Fruit fly (Drosophila melanogaster) whole organism, wandering third instar larva: ENCODE measurements around the gene Dlg5.

Source experiments
- Abd-B ChIP-seq: fragments of >200 bp; optimal IDR thresholded peaks from 2 replicates; lab custom pipeline; 2017; ENCODE audit warnings: missing biosample characterization, missing genetic modification characterization
- CG32264 ChIP-seq: fragments of 200-800 bp; sonication (Bioruptor generic); optimal IDR thresholded peaks from 2 replicates; lab custom pipeline; 2016; ENCODE audit warnings: missing biosample characterization, missing genetic modification characterization
- CG9705 ChIP-seq: fragments of 200-800 bp; sonication (Bioruptor generic); optimal IDR thresholded peaks from 2 replicates; lab custom pipeline; 2018; ENCODE audit warnings: missing biosample characterization, mild to moderate bottlenecking, missing genetic modification characterization
- Dfd ChIP-seq: fragments of >200 bp; optimal IDR thresholded peaks from 2 replicates; lab custom pipeline; 2017; ENCODE audit warnings: missing biosample characterization, missing genetic modification characterization
- Dif ChIP-seq: fragments of 200-275, 200-300 bp; sonication (Bioruptor generic); optimal IDR thresholded peaks from 2 replicates; lab custom pipeline; 2018; ENCODE audit warnings: missing biosample characterization, missing genetic modification characterization; ENCODE audit not compliant: partially characterized antibody
- GATAd ChIP-seq: sonication (Bioruptor generic); optimal IDR thresholded peaks from 2 replicates; lab custom pipeline; 2016; ENCODE audit warnings: missing biosample characterization, missing genetic modification characterization
- HLH106 ChIP-seq: fragments of 200-800 bp; optimal IDR thresholded peaks from 3 replicates; lab custom pipeline; 2019; ENCODE audit warnings: missing biosample characterization, mild to moderate bottlenecking, missing genetic modification characterization, moderate library complexity
- Hnf4 ChIP-seq: fragments of 200-800 bp; sonication (Bioruptor generic); optimal IDR thresholded peaks from 2 replicates; lab custom pipeline; 2016; ENCODE audit warnings: missing biosample characterization, mild to moderate bottlenecking, missing genetic modification characterization
- Hr78 ChIP-seq: fragments of >200 bp; optimal IDR thresholded peaks from 2 replicates; lab custom pipeline; 2017; ENCODE audit warnings: missing biosample characterization, missing genetic modification characterization
- Hr83 ChIP-seq: fragments of 200-300 bp; sonication (Bioruptor generic); optimal IDR thresholded peaks from 2 replicates; lab custom pipeline; 2016; ENCODE audit warnings: missing biosample characterization, mild to moderate bottlenecking, missing genetic modification characterization, moderate library complexity; ENCODE audit not compliant: poor library complexity, severe bottlenecking
- Jra ChIP-seq: sonication (Bioruptor generic); optimal IDR thresholded peaks from 2 replicates; lab custom pipeline; 2016; ENCODE audit warnings: missing biosample characterization, missing genetic modification characterization
- OdsH ChIP-seq: fragments of 200-800 bp; sonication (Bioruptor generic); optimal IDR thresholded peaks from 2 replicates; lab custom pipeline; 2016; ENCODE audit warnings: missing biosample characterization, mild to moderate bottlenecking, missing genetic modification characterization
- Rel ChIP-seq, 2 experiments: fragments of 200-800 bp; sonication (Bioruptor generic) in 1 of 2; optimal IDR thresholded peaks; 2 replicates in 1 of 2; 3 replicates in 1 of 2; lab custom pipeline; 2016 to 2019; ENCODE audit warnings: mild to moderate bottlenecking in 2 of 2, missing biosample characterization in 2 of 2, missing genetic modification characterization in 2 of 2, moderate library complexity in 1 of 2
- Sp1 ChIP-seq: fragments of 200-800 bp; sonication (Bioruptor generic); optimal IDR thresholded peaks from 3 replicates; lab custom pipeline; 2019; ENCODE audit warnings: missing biosample characterization, mild to moderate bottlenecking, missing genetic modification characterization, moderate library complexity
- Vsx2 ChIP-seq: fragments of 200-300, 225-300 bp; sonication (Bioruptor generic); optimal IDR thresholded peaks from 2 replicates; lab custom pipeline; 2018; ENCODE audit warnings: missing biosample characterization, missing genetic modification characterization; ENCODE audit not compliant: partially characterized antibody
- br ChIP-seq: fragments of 200-800 bp; sonication (Bioruptor generic); optimal IDR thresholded peaks from 2 replicates; lab custom pipeline; 2016; ENCODE audit warnings: missing biosample characterization, missing genetic modification characterization
- brk ChIP-seq: fragments of 200-800 bp; sonication (Bioruptor generic); optimal IDR thresholded peaks from 2 replicates; lab custom pipeline; 2016; ENCODE audit warnings: missing biosample characterization, mild to moderate bottlenecking, missing genetic modification characterization
- dmrt93B ChIP-seq: fragments of 200-800 bp; sonication (Bioruptor generic); optimal IDR thresholded peaks from 2 replicates; lab custom pipeline; 2018; ENCODE audit warnings: missing biosample characterization, mild to moderate bottlenecking, missing genetic modification characterization
- foxo ChIP-seq, 2 experiments: fragments of 200-800 bp; sonication (Bioruptor generic); optimal IDR thresholded peaks; 2 replicates in 1 of 2; 3 replicates in 1 of 2; lab custom pipeline; 2016 to 2017; ENCODE audit warnings: missing biosample characterization in 2 of 2, missing genetic modification characterization in 2 of 2
- fru ChIP-seq: fragments of 200-800 bp; sonication (Bioruptor generic); optimal IDR thresholded peaks from 3 replicates; lab custom pipeline; 2016; ENCODE audit warnings: missing biosample characterization, mild to moderate bottlenecking, missing genetic modification characterization
- h ChIP-seq: fragments of 200-800 bp; sonication (Bioruptor generic); optimal IDR thresholded peaks from 3 replicates; lab custom pipeline; 2016; ENCODE audit warnings: missing biosample characterization, mild to moderate bottlenecking, missing genetic modification characterization
- jim ChIP-seq: fragments of 175-275, 200-325 bp; sonication (Bioruptor generic); optimal IDR thresholded peaks from 2 replicates; lab custom pipeline; 2016; ENCODE audit warnings: missing biosample characterization, mild to moderate bottlenecking, missing genetic modification characterization
- lola ChIP-seq: fragments of >200 bp; optimal IDR thresholded peaks from 2 replicates; lab custom pipeline; 2017; ENCODE audit warnings: missing biosample characterization, missing genetic modification characterization
- pan ChIP-seq: fragments of >200 bp; optimal IDR thresholded peaks from 2 replicates; lab custom pipeline; 2017
- psq ChIP-seq: fragments of 200-800 bp; sonication (Bioruptor generic); optimal IDR thresholded peaks from 3 replicates; lab custom pipeline; 2017; ENCODE audit warnings: missing biosample characterization, mild to moderate bottlenecking, missing genetic modification characterization, moderate library complexity
- rgr ChIP-seq: fragments of 200-800 bp; sonication (Bioruptor generic); optimal IDR thresholded peaks from 3 replicates; lab custom pipeline; 2016; ENCODE audit warnings: missing biosample characterization, mild to moderate bottlenecking, missing genetic modification characterization
- sv ChIP-seq: fragments of 200-800 bp; sonication (Bioruptor generic); optimal IDR thresholded peaks from 3 replicates; lab custom pipeline; 2016; ENCODE audit warnings: missing biosample characterization, missing genetic modification characterization
- tai ChIP-seq: sonication (Bioruptor generic); optimal IDR thresholded peaks from 2 replicates; lab custom pipeline; 2016; ENCODE audit warnings: missing biosample characterization, missing genetic modification characterization
- usp ChIP-seq: fragments of >200 bp; optimal IDR thresholded peaks from 2 replicates; lab custom pipeline; 2017; ENCODE audit warnings: missing biosample characterization, missing genetic modification characterization
- woc ChIP-seq: sonication (Bioruptor generic); optimal IDR thresholded peaks from 2 replicates; lab custom pipeline; 2016; ENCODE audit warnings: missing biosample characterization, mild to moderate bottlenecking, missing genetic modification characterization

The Dlg5 gene

dm6 chr2L:11528129-11528589 lies 11.3 kb upstream of the Dlg5 start, which contains the start of gene CG31705 (continued):
- TF ChIP-seq pan (lab: Kevin White, UChicago): no peak
- TF ChIP-seq Hnf4: no peak
- peak in 1 of 2 experiments; percentile 52 for TF ChIP-seq foxo (GFP tag; optimal IDR thresholded peaks at IDR 0.05; lab: Kevin White, UChicago)
- no peak for TF ChIP-seq Jra (GFP tag; lab: Kevin White, UChicago)
- no peak for TF ChIP-seq tai
- peak; percentile 49 for TF ChIP-seq OdsH (GFP tag; lab: Kevin White, UChicago)
- no peak for TF ChIP-seq brk (GFP tag; lab: Kevin White, UChicago)
- no peak for TF ChIP-seq CG32264 (GFP tag; lab: Kevin White, UChicago)
- TF ChIP-seq Rel (GFP tag; optimal IDR thresholded peaks at IDR 0.05; lab: Kevin White, UChicago): no peak
- peak; percentile 34 for TF ChIP-seq Rel (tag; optimal IDR thresholded peaks at IDR 0.05; lab: Kevin White, UChicago)
- TF ChIP-seq br (GFP tag; lab: Kevin White, UChicago): peak; percentile 4
- TF ChIP-seq lola (GFP tag; lab: Kevin White, UChicago): no peak
- TF ChIP-seq sv: no peak
- TF ChIP-seq Sp1 (GFP tag; lab: Kevin White, UChicago): peak; percentile 70

dm6 chr2L:11522676-11523075 lies 5.8 kb upstream of the Dlg5 start, which contains the start of gene CG43153:
TSS of gene CG43153 (minus strand) at chr2L:11522776.
- TF ChIP-seq pan (lab: Kevin White, UChicago) (no peak), OdsH (GFP tag; lab: Kevin White, UChicago) (no peak), h (GFP tag; lab: Kevin White, UChicago) (no peak), Dfd (no peak), woc (GFP tag; lab: Kevin White, UChicago) (no peak), rgr (no peak), dmrt93B (GFP tag; lab: Kevin White, UChicago) (no peak), CG9705 (GFP tag; lab: Kevin White, UChicago) (no peak), sv (no peak)

dm6 chr2L:11521185-11521584 lies 4.3 kb upstream of the Dlg5 start, which contains the start of gene CG14930:
TSS of gene CG14930 (minus strand) at chr2L:11521285.
- TF ChIP-seq usp (GFP tag; lab: Kevin White, UChicago) (no peak), HLH106 (no peak), Rel (GFP tag; optimal IDR thresholded peaks at IDR 0.05; lab: Kevin White, UChicago) (no peak), Rel (tag; optimal IDR thresholded peaks at IDR 0.05; lab: Kevin White, UChicago) (no peak), psq (GFP tag; lab: Kevin White, UChicago) (no peak), br (GFP tag; lab: Kevin White, UChicago) (no peak), OdsH (GFP tag; lab: Kevin White, UChicago) (no peak), tai (no peak), foxo (GFP tag; optimal IDR thresholded peaks at IDR 0.05; lab: Kevin White, UChicago) (no peak), jim (GFP tag; lab: Kevin White, UChicago) (no peak), dmrt93B (GFP tag; lab: Kevin White, UChicago) (no peak), brk (GFP tag; lab: Kevin White, UChicago) (no peak), CG32264 (GFP tag; lab: Kevin White, UChicago) (no peak)

dm6 chr2L:11519532-11519931 lies 2.7 kb upstream of the Dlg5 start, which contains the start of gene CG14929:
TSS of gene CG14929 (plus strand) at chr2L:11519832.
- TF ChIP-seq Vsx2 (GFP tag; lab: Kevin White, UChicago) (no peak), tai (no peak), Rel (GFP tag; optimal IDR thresholded peaks at IDR 0.05; lab: Kevin White, UChicago) (no peak), Rel (tag; optimal IDR thresholded peaks at IDR 0.05; lab: Kevin White, UChicago) (no peak), Abd-B (GFP tag; lab: Kevin White, UChicago) (no peak), Sp1 (GFP tag; lab: Kevin White, UChicago) (no peak)

dm6 chr2L:11504896-11505569 lies 11.8 kb downstream of the Dlg5 start:
- no peak for TF ChIP-seq OdsH (GFP tag; lab: Kevin White, UChicago)
- no peak for TF ChIP-seq Abd-B (GFP tag; lab: Kevin White, UChicago)
- TF ChIP-seq rgr: no peak
- TF ChIP-seq Rel (GFP tag; optimal IDR thresholded peaks at IDR 0.05; lab: Kevin White, UChicago): no peak
- TF ChIP-seq Rel (tag; optimal IDR thresholded peaks at IDR 0.05; lab: Kevin White, UChicago): no peak
- TF ChIP-seq psq (GFP tag; lab: Kevin White, UChicago): peak; percentile 41
- TF ChIP-seq Dfd: no peak
- TF ChIP-seq Hr78: no peak
- TF ChIP-seq Dif (GFP tag; lab: Kevin White, UChicago): no peak
- no peak for TF ChIP-seq usp (GFP tag; lab: Kevin White, UChicago)
- TF ChIP-seq Hr83 (GFP tag; lab: Kevin White, UChicago): no peak
- TF ChIP-seq fru (GFP tag; lab: Kevin White, UChicago): no peak
- TF ChIP-seq dmrt93B (GFP tag; lab: Kevin White, UChicago): peak; percentile 25
- no peak for TF ChIP-seq GATAd
- TF ChIP-seq HLH106: peak; percentile 44
- TF ChIP-seq Vsx2 (GFP tag; lab: Kevin White, UChicago): no peak
